Fruit fly (Drosophila melanogaster): ENCODE data around the gene CG43074.

CG43074 gene

DNA sequence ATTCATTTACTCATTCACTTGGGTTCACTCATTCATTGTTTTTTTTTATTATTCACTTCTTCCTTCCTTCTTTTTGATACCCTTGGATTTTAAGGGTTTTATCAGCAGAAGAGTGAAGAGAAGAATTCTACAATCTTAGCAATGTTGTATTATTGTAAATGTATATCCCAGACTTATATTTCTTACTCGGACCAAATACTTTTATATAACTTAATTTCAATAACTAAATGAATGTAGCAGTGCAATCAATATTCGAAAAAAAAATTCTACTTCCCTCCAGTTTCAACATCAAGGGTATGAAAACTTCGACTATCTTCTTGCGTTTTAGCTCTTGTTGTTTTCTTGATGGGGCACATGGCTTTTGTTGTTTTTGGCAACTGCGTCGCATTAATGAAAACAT, 34.0 kb downstream of the CG43074 start (continued):
- peak; percentile 26 for TF ChIP-seq CG18599 (GFP tag; optimal IDR thresholded peaks at IDR 0.05)
- 0 out of 3 replicates have a peak, but pooled peaks have one; percentile 11 for TF ChIP-seq ci (GFP tag; IDR thresholded peaks at IDR 0.05)
- peak; percentile 58 for TF ChIP-seq D19A (tag; optimal IDR thresholded peaks at IDR 0.05)
- peak; percentile 30 for TF ChIP-seq CG10209 (GFP tag; optimal IDR thresholded peaks at IDR 0.05)
- peak; percentile 56 for TF ChIP-seq CG2678 (tag; optimal IDR thresholded peaks at IDR 0.05)
- TF ChIP-seq ash1 (GFP tag; optimal IDR thresholded peaks at IDR 0.05) = no peak
- TF ChIP-seq Med (GFP tag) = peak; percentile 78
- peak; percentile 54 for TF ChIP-seq CG7556 (GFP tag; optimal IDR thresholded peaks at IDR 0.05)
- peak; percentile 41 for TF ChIP-seq CG7786 (GFP tag; optimal IDR thresholded peaks at IDR 0.05)
- peak; percentile 39 for TF ChIP-seq Hmr (GFP tag; optimal IDR thresholded peaks at IDR 0.05)
- no peak for TF ChIP-seq CG15696 (tag; optimal IDR thresholded peaks at IDR 0.05)
- 0 out of 2 replicates have a peak, but pooled peaks have one; percentile 11 for TF ChIP-seq vvl (GFP tag; IDR thresholded peaks at IDR 0.05)
- TF ChIP-seq CG13424 (tag; optimal IDR thresholded peaks at IDR 0.05) = peak; percentile 58
- peak; percentile 36 for TF ChIP-seq Abd-B (GFP tag; optimal IDR thresholded peaks at IDR 0.05)
- peak; percentile 34 for TF ChIP-seq CG10267 (tag; optimal IDR thresholded peaks at IDR 0.05)
- no peak for TF ChIP-seq onecut (GFP tag; IDR thresholded peaks at IDR 0.05)
- TF ChIP-seq ems (GFP tag; optimal IDR thresholded peaks at IDR 0.05) = peak; percentile 19
- TF ChIP-seq CG9437 (GFP tag; optimal IDR thresholded peaks at IDR 0.05) = peak; percentile 25
- peak; percentile 33 for TF ChIP-seq fu2 (GFP tag; optimal IDR thresholded peaks at IDR 0.05)
- TF ChIP-seq crol (GFP tag; IDR thresholded peaks at IDR 0.05) = no peak
- no peak for TF ChIP-seq CG17802 (tag; optimal IDR thresholded peaks at IDR 0.05)
- peak; percentile 42 for TF ChIP-seq pho (GFP tag; optimal IDR thresholded peaks at IDR 0.05)
- peak; percentile 6 to 14 for TF ChIP-seq chif (GFP tag; optimal IDR thresholded peaks at IDR 0.05)
- TF ChIP-seq lola (GFP tag; optimal IDR thresholded peaks at IDR 0.05) = peak in 1 of 3 experiments; percentile 46
- peak; percentile 29 for TF ChIP-seq dmrt99B (tag; optimal IDR thresholded peaks at IDR 0.05)
- peak in 1 of 2 experiments; percentile 57 for TF ChIP-seq Eip74EF (GFP tag; optimal IDR thresholded peaks at IDR 0.05)
- peak; percentile 20 for TF ChIP-seq CG12744 (GFP tag; optimal IDR thresholded peaks at IDR 0.05)
- no peak for TF ChIP-seq CG13287 (GFP tag; IDR thresholded peaks at IDR 0.05; ENCODE audit: partially characterized antibody)
- TF ChIP-seq CG17912 (GFP tag; optimal IDR thresholded peaks at IDR 0.05) = no peak
- peak; percentile 34 for TF ChIP-seq CG9727 (GFP tag; optimal IDR thresholded peaks at IDR 0.05)
- TF ChIP-seq Nf-YB (GFP tag; optimal IDR thresholded peaks at IDR 0.05) = peak; percentile 1
- no peak for TF ChIP-seq sc (optimal IDR thresholded peaks at IDR 0.05)
- no peak for TF ChIP-seq sc (GFP tag; optimal IDR thresholded peaks at IDR 0.05)
- TF ChIP-seq Hr51 (GFP tag; optimal IDR thresholded peaks at IDR 0.05) = peak in 1 of 2 experiments; percentile 47
- peak; percentile 14 for TF ChIP-seq Atf3 (GFP tag; optimal IDR thresholded peaks at IDR 0.05)
- peak; percentile 42 for TF ChIP-seq CG2712 (tag; optimal IDR thresholded peaks at IDR 0.05)
- TF ChIP-seq slbo (GFP tag; IDR thresholded peaks at IDR 0.05) = peak; percentile 67
- no peak for TF ChIP-seq seq (GFP tag; IDR thresholded peaks at IDR 0.05)
- peak; percentile 1 for TF ChIP-seq cg (GFP tag; optimal IDR thresholded peaks at IDR 0.05)
- peak; percentile 24 for TF ChIP-seq NfI (GFP tag; optimal IDR thresholded peaks at IDR 0.05)
- TF ChIP-seq CG1602 (GFP tag; optimal IDR thresholded peaks at IDR 0.05) = peak; percentile 13
- no peak for TF ChIP-seq CG3995 (GFP tag; optimal IDR thresholded peaks at IDR 0.05)
- TF ChIP-seq Hr39 (optimal IDR thresholded peaks at IDR 0.05) = no peak
- peak; percentile 37 for TF ChIP-seq lbe (GFP tag; optimal IDR thresholded peaks at IDR 0.05)
- TF ChIP-seq MTF-1 (GFP tag; optimal IDR thresholded peaks at IDR 0.05; ENCODE audit: borderline replicate concordance) = no peak
- peak; percentile 54 for TF ChIP-seq Xrp1 (GFP tag; IDR thresholded peaks at IDR 0.05)
- TF ChIP-seq Gug (GFP tag; IDR thresholded peaks at IDR 0.05) = no peak
- no peak for TF ChIP-seq CG15011 (GFP tag; optimal IDR thresholded peaks at IDR 0.05)
- peak in 1 of 2 experiments; percentile 54 for TF ChIP-seq bsh (GFP tag; optimal IDR thresholded peaks at IDR 0.05)
- peak; percentile 25 for TF ChIP-seq Bteb2 (GFP tag; optimal IDR thresholded peaks at IDR 0.05)
